Worm (Caenorhabditis elegans): ENCODE results near the gene F25E2.3.

F25E2.3 gene

ce11 chrX:813063-813462 lies at the start of gene F25E2.3:
F25E2.3 (minus strand) TSS chrX:813163.
- TF ChIP-seq snpc-4 (tag; optimal IDR thresholded peaks at IDR 0.05) (no peak), tbx-2 (tag; optimal IDR thresholded peaks at IDR 0.05) (no peak), nhr-90 (tag; optimal IDR thresholded peaks at IDR 0.05; ENCODE audit: poor library complexity) (no peak), elt-2 (tag; optimal IDR thresholded peaks at IDR 0.05) (no peak), Y116A8C.19 (tag; optimal IDR thresholded peaks at IDR 0.05; ENCODE audit: borderline replicate concordance) (no peak), efl-3 (GFP tag; optimal IDR thresholded peaks at IDR 0.05) (no peak)

- TF ChIP-seq lin-14 (GFP tag; optimal IDR thresholded peaks at IDR 0.05) (peak; percentile 26), rnt-1 (tag; optimal IDR thresholded peaks at IDR 0.05) (no peak), sup-37 (GFP tag; optimal IDR thresholded peaks at IDR 0.05) (no peak), nhr-85 (tag) (peak; percentile 77), elt-3 (tag; optimal IDR thresholded peaks at IDR 0.05) (peak in 1 of 6 experiments; percentile 53), blmp-1 (tag; optimal IDR thresholded peaks at IDR 0.05) (peak; percentile 18), unc-130 (tag; optimal IDR thresholded peaks at IDR 0.05) (peak; percentile 6)
Observed at ce11 chrX:861378-861777, 48.4 kb upstream of the F25E2.3 start.

- TF ChIP-seq mep-1 (tag; optimal IDR thresholded peaks at IDR 0.05) (peak; percentile 5), jun-1 (tag; optimal IDR thresholded peaks at IDR 0.05) (no peak), mab-9 (GFP tag; IDR thresholded peaks at IDR 0.05) (no peak), tlp-1 (tag; optimal IDR thresholded peaks at IDR 0.05) (no peak), zag-1 (tag; optimal IDR thresholded peaks at IDR 0.05) (no peak), snu-23 (GFP tag; optimal IDR thresholded peaks at IDR 0.05) (peak; percentile 3), lin-14 (GFP tag; optimal IDR thresholded peaks at IDR 0.05) (peak; percentile 72), nhr-85 (tag) (no peak), nhr-71 (tag; optimal IDR thresholded peaks at IDR 0.05) (peak; percentile 32), aha-1 (tag; optimal IDR thresholded peaks at IDR 0.05) (no peak), nhr-237 (tag; optimal IDR thresholded peaks at IDR 0.05) (no peak), fkh-4 (tag; optimal IDR thresholded peaks at IDR 0.05; ENCODE audit: borderline replicate concordance) (no peak), isw-1 (GFP tag; IDR thresholded peaks at IDR 0.05) (no peak), unc-98 (GFP tag; IDR thresholded peaks at IDR 0.05) (no peak), ztf-4 (tag; optimal IDR thresholded peaks at IDR 0.05) (no peak), rnt-1 (tag; optimal IDR thresholded peaks at IDR 0.05) (no peak), irx-1 (tag; optimal IDR thresholded peaks at IDR 0.05) (no peak), elt-2 (tag; optimal IDR thresholded peaks at IDR 0.05) (no peak), fkh-10 (GFP tag; optimal IDR thresholded peaks at IDR 0.05) (no peak), ceh-63 (GFP tag; optimal IDR thresholded peaks at IDR 0.05) (no peak), nhr-47 (tag; optimal IDR thresholded peaks at IDR 0.05) (peak; percentile 12), skn-1 (tag; optimal IDR thresholded peaks at IDR 0.05) (peak; percentile 44), lin-15B (tag; optimal IDR thresholded peaks at IDR 0.05) (no peak), nhr-19 (GFP tag; conservative IDR thresholded peaks at IDR 0.05) (no peak), mdl-1 (tag; optimal IDR thresholded peaks at IDR 0.05) (no peak), blmp-1 (tag; optimal IDR thresholded peaks at IDR 0.05) (no peak), aly-2 (tag; optimal IDR thresholded peaks at IDR 0.05) (no peak), ama-1 (optimal IDR thresholded peaks at IDR 0.05) (no peak), ceh-82 (tag; optimal IDR thresholded peaks at IDR 0.05) (peak in 2 of 3 experiments; percentile 0 to 18)
Observed at ce11 chrX:859401-859800, 46.4 kb upstream of the F25E2.3 start, which contains the start of gene F56F10.2. F56F10.2 (plus strand) TSS chrX:859615.

- no peak for TF ChIP-seq lin-35 (GFP tag; optimal IDR thresholded peaks at IDR 0.05)
- TF ChIP-seq lin-14 (GFP tag; optimal IDR thresholded peaks at IDR 0.05): no peak
- TF ChIP-seq mef-2 (tag; optimal IDR thresholded peaks at IDR 0.05): no peak
- no peak for TF ChIP-seq nhr-12 (tag; optimal IDR thresholded peaks at IDR 0.05)
- no peak for TF ChIP-seq egl-27 (tag; optimal IDR thresholded peaks at IDR 0.05)
- no peak for TF ChIP-seq nhr-90 (tag; optimal IDR thresholded peaks at IDR 0.05; ENCODE audit: poor library complexity)
- no peak for TF ChIP-seq hpl-2 (GFP tag; optimal IDR thresholded peaks at IDR 0.05)
- no peak for TF ChIP-seq nhr-77 (tag; optimal IDR thresholded peaks at IDR 0.05)
- no peak for TF ChIP-seq tlp-1 (tag; optimal IDR thresholded peaks at IDR 0.05)
- no peak for TF ChIP-seq ceh-88 (GFP tag; IDR thresholded peaks at IDR 0.05)
- no peak for TF ChIP-seq snpc-4 (tag; optimal IDR thresholded peaks at IDR 0.05)
- no peak for TF ChIP-seq sptf-1 (tag; optimal IDR thresholded peaks at IDR 0.05)
- no peak for TF ChIP-seq ces-1 (GFP tag; optimal IDR thresholded peaks at IDR 0.05)
- TF ChIP-seq dpl-1 (GFP tag; optimal IDR thresholded peaks at IDR 0.05): no peak
Observed at ce11 chrX:857658-858057, 44.7 kb upstream of the F25E2.3 start.

All from whole organism, L1 larva.